Worm (Caenorhabditis elegans): ENCODE results near the gene C36H8.1.

DNA sequence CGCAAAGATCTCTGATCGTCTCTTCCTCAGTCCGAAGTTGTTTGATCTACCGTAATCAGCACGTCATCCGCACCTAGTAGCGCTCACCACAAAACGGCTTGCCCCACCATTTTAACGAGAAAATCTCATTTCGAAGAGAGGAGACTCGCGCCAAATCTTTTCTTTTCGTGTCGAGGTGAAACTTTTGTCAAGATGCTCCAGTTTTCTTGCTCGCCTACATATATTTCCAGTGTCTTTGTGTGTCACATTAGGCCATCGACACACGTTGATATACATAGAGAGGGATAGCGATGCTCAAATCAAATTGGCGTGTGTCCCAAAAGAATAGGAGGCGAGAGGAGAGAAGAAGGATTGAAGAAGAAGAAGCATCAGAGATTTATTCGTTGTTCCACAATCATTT lies 18.2 kb upstream of the C36H8.1 start:
- TF ChIP-seq F13C5.2 (tag; optimal IDR thresholded peaks at IDR 0.05) (no peak), tbx-11 (GFP tag; IDR thresholded peaks at IDR 0.05) (no peak), ama-1 (optimal IDR thresholded peaks at IDR 0.05) (no peak), sea-1 (GFP tag; conservative IDR thresholded peaks at IDR 0.05) (no peak), aly-1 (tag; optimal IDR thresholded peaks at IDR 0.05) (no peak), hnd-1 (tag; optimal IDR thresholded peaks at IDR 0.05) (no peak), ceh-36 (tag; optimal IDR thresholded peaks at IDR 0.05) (no peak), ets-7 (tag; optimal IDR thresholded peaks at IDR 0.05) (no peak), hmbx-1 (tag; optimal IDR thresholded peaks at IDR 0.05) (no peak), tbx-37 (GFP tag; conservative IDR thresholded peaks at IDR 0.05) (no peak), pes-1 (GFP tag; IDR thresholded peaks at IDR 0.05) (no peak)

All from whole organism, early embryonic.